Worm (Caenorhabditis elegans): ENCODE data around the gene Y47D3A.34.

Y47D3A.34 gene

DNA sequence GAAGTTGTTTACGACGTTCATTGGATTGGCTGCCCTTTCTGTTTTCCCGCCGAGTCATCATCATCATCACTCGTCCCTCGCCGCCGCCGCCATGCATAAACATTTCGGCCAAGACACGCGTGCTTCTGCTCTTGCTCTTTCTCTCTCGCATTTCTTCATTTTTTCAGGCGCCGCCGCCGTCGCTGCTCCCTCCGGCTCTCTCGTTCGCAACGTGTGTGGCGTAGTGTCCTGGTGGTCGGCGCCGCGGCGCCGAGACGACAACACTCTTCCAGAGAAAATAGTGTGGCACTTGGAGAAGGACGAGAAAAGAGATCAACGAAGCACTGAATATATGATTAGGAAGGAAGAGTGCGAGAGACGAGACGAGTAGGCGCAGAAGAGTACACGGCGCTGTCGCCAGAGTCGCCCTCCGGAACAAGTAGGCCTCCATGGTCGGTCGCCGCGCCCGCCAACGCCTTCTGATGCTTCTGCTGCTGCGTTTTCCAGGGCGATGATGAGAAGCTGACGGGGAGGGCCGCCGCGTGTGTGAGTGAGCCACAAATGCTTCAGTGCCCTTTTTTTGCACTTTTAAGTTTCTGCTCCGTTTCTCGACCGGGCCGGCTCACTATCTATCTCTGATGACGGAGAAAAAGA lies 49.1 kb downstream of the Y47D3A.34 start (continued):
- peak in 1 of 2 experiments; percentile 0 for TF ChIP-seq efl-1 (optimal IDR thresholded peaks at IDR 0.05)
- no peak for TF ChIP-seq efl-1 (GFP tag; optimal IDR thresholded peaks at IDR 0.05 in 1 of 2)
- TF ChIP-seq fkh-10 (GFP tag; optimal IDR thresholded peaks at IDR 0.05): peak; percentile 88
- no peak for TF ChIP-seq elt-2 (tag; optimal IDR thresholded peaks at IDR 0.05)
- peak; percentile 10 for TF ChIP-seq mep-1 (tag; optimal IDR thresholded peaks at IDR 0.05)
- peak; percentile 48 for TF ChIP-seq unc-86 (tag; optimal IDR thresholded peaks at IDR 0.05)
- TF ChIP-seq lsy-2 (tag; optimal IDR thresholded peaks at IDR 0.05): peak in 1 of 2 experiments; percentile 5
